Worm (Caenorhabditis elegans) whole organism, L2 larva: ENCODE data around the gene cdh-12.

Source experiments
- C34F6.9 ChIP-seq: fragments of 150-350 bp; optimal IDR thresholded peaks from 2 replicates; lab custom pipeline; 2014; ENCODE audit warnings: missing biosample characterization, missing genetic modification characterization
- F13H6.1 ChIP-seq: sonication (generic microtip); optimal IDR thresholded peaks from 2 replicates; lab custom pipeline; 2016; ENCODE audit warnings: missing genetic modification characterization, missing compliant biosample characterization
- R02D3.7 ChIP-seq: fragments of 150-350 bp; optimal IDR thresholded peaks from 2 replicates; lab custom pipeline; 2014; ENCODE audit warnings: missing biosample characterization, missing genetic modification characterization
- Y55F3AM.14 ChIP-seq: fragments of 200-800 bp; sonication (Bioruptor generic); optimal IDR thresholded peaks from 2 replicates; lab custom pipeline; 2018; ENCODE audit warnings: mild to moderate bottlenecking, missing genetic modification characterization, missing compliant biosample characterization
- ZK546.5 ChIP-seq: sonication (generic microtip); optimal IDR thresholded peaks from 2 replicates; lab custom pipeline; 2017; ENCODE audit warnings: missing biosample characterization, missing genetic modification characterization
- alr-1 ChIP-seq: fragments of 150-350 bp; optimal IDR thresholded peaks from 2 replicates; lab custom pipeline; 2014; ENCODE audit warnings: missing biosample characterization, missing genetic modification characterization
- aly-2 ChIP-seq: fragments of 150-350 bp; optimal IDR thresholded peaks from 2 replicates; lab custom pipeline; 2014; ENCODE audit warnings: missing biosample characterization, missing genetic modification characterization
- ama-1 ChIP-seq: fragments of 150-350 bp; optimal IDR thresholded peaks from 2 replicates; lab custom pipeline; 2018; ENCODE audit warnings: inconsistent platforms
- blmp-1 ChIP-seq: sonication (generic microtip); optimal IDR thresholded peaks from 2 replicates; lab custom pipeline; 2017; ENCODE audit warnings: missing genetic modification characterization, mild to moderate bottlenecking, missing compliant biosample characterization, antibody characterized with exemption, moderate library complexity; ENCODE audit not compliant: insufficient read depth
- ceh-16 ChIP-seq: fragments of 150-350 bp; optimal IDR thresholded peaks from 2 replicates; lab custom pipeline; 2014; ENCODE audit warnings: missing biosample characterization, missing genetic modification characterization
- ceh-82 ChIP-seq: fragments of 150-350 bp; optimal IDR thresholded peaks from 2 replicates; lab custom pipeline; 2014; ENCODE audit warnings: missing biosample characterization, missing genetic modification characterization
- crh-2 ChIP-seq: sonication (generic microtip); optimal IDR thresholded peaks from 2 replicates; lab custom pipeline; 2017; ENCODE audit warnings: missing biosample characterization, missing genetic modification characterization
- egl-27 ChIP-seq: sonication (generic microtip); optimal IDR thresholded peaks from 3 replicates; lab custom pipeline; 2017; ENCODE audit warnings: missing biosample characterization, missing genetic modification reagents, missing genetic modification characterization
- elt-1 ChIP-seq: fragments of 150-350 bp; optimal IDR thresholded peaks from 2 replicates; lab custom pipeline; 2014; ENCODE audit warnings: missing biosample characterization, missing genetic modification characterization
- elt-3 ChIP-seq: sonication (generic microtip); optimal IDR thresholded peaks from 2 replicates; lab custom pipeline; 2017; ENCODE audit warnings: missing biosample characterization, missing genetic modification characterization
- fos-1 ChIP-seq: fragments of 150-350 bp; optimal IDR thresholded peaks from 2 replicates; lab custom pipeline; 2014; ENCODE audit warnings: missing biosample characterization, missing genetic modification characterization
- gmeb-1 ChIP-seq: fragments of 150-350 bp; optimal IDR thresholded peaks from 2 replicates; lab custom pipeline; 2014; ENCODE audit warnings: missing biosample characterization, missing genetic modification characterization
- lin-11 ChIP-seq: fragments of 150-350 bp; sonication (generic microtip); optimal IDR thresholded peaks from 2 replicates; lab custom pipeline; 2014; ENCODE audit warnings: missing biosample characterization, missing genetic modification characterization, inconsistent platforms, mixed read lengths
- lin-39 ChIP-seq: fragments of 150-350 bp; optimal IDR thresholded peaks from 2 replicates; lab custom pipeline; 2014; ENCODE audit warnings: missing biosample characterization, missing genetic modification reagents, missing genetic modification characterization
- lsy-2 ChIP-seq, 2 experiments: fragments of 150-350 bp in 1 of 2; sonication (generic microtip) in 1 of 2; optimal IDR thresholded peaks; 2 replicates each; lab custom pipeline; 2014 to 2017; ENCODE audit warnings: missing biosample characterization in 2 of 2, missing genetic modification characterization in 2 of 2
- mab-5 ChIP-seq: fragments of 150-350 bp; optimal IDR thresholded peaks from 2 replicates; lab custom pipeline; 2014; ENCODE audit warnings: missing biosample characterization, missing genetic modification characterization
- mbf-1 ChIP-seq: sonication (generic microtip); optimal IDR thresholded peaks from 2 replicates; lab custom pipeline; 2017; ENCODE audit warnings: missing biosample characterization, missing genetic modification characterization
- mdl-1 ChIP-seq, 2 experiments: fragments of 150-350 bp in 1 of 2; sonication (generic microtip) in 1 of 2; optimal IDR thresholded peaks; 2 replicates each; lab custom pipeline; 2017; ENCODE audit warnings: missing biosample characterization in 2 of 2, missing genetic modification characterization in 2 of 2
- nhr-10 ChIP-seq: sonication (generic microtip); optimal IDR thresholded peaks from 2 replicates; lab custom pipeline; 2017; ENCODE audit warnings: missing biosample characterization, missing genetic modification characterization
- nhr-11 ChIP-seq: fragments of 150-350 bp; optimal IDR thresholded peaks from 2 replicates; lab custom pipeline; 2014; ENCODE audit warnings: missing biosample characterization, missing genetic modification characterization
- nhr-21 ChIP-seq: fragments of 150-350 bp; optimal IDR thresholded peaks from 2 replicates; lab custom pipeline; 2014; ENCODE audit warnings: missing biosample characterization, missing genetic modification characterization
- nhr-23 ChIP-seq: fragments of 150-350 bp; optimal IDR thresholded peaks from 2 replicates; lab custom pipeline; 2014; ENCODE audit warnings: missing biosample characterization, missing genetic modification reagents, missing genetic modification characterization
- nhr-237 ChIP-seq: fragments of 150-350 bp; optimal IDR thresholded peaks from 2 replicates; lab custom pipeline; 2014; ENCODE audit warnings: missing biosample characterization, missing genetic modification characterization
- nhr-25 ChIP-seq: fragments of 150-350 bp; sonication (generic microtip); optimal IDR thresholded peaks from 3 replicates; lab custom pipeline; 2014; ENCODE audit warnings: missing biosample characterization, missing genetic modification characterization
- nhr-6 ChIP-seq: fragments of 150-350 bp; optimal IDR thresholded peaks from 2 replicates; lab custom pipeline; 2014; ENCODE audit warnings: missing biosample characterization, missing genetic modification characterization
- nhr-77 ChIP-seq: fragments of 150-350 bp; optimal IDR thresholded peaks from 2 replicates; lab custom pipeline; 2014; ENCODE audit warnings: missing biosample characterization, missing genetic modification characterization
- peb-1 ChIP-seq: fragments of 150-350 bp; optimal IDR thresholded peaks from 2 replicates; lab custom pipeline; 2014; ENCODE audit warnings: missing biosample characterization, missing genetic modification characterization
- sem-4 ChIP-seq: fragments of 150-350 bp; optimal IDR thresholded peaks from 2 replicates; lab custom pipeline; 2014; ENCODE audit warnings: missing biosample characterization, missing genetic modification reagents, missing genetic modification characterization
- skn-1 ChIP-seq: sonication (generic microtip); optimal IDR thresholded peaks from 2 replicates; lab custom pipeline; 2017; ENCODE audit warnings: missing biosample characterization, missing genetic modification characterization
- sma-3 ChIP-seq: sonication (generic microtip); optimal IDR thresholded peaks from 2 replicates; lab custom pipeline; 2016; ENCODE audit warnings: missing genetic modification reagents, missing genetic modification characterization, missing compliant biosample characterization
- sma-9 ChIP-seq, 2 experiments: fragments of 150-350 bp in 1 of 2; sonication (generic microtip) in 1 of 2; optimal IDR thresholded peaks; 2 replicates each; lab custom pipeline; 2014 to 2016; ENCODE audit warnings: missing genetic modification characterization in 2 of 2, mild to moderate bottlenecking in 1 of 2, missing biosample characterization in 1 of 2, missing compliant biosample characterization in 1 of 2, missing genetic modification reagents in 1 of 2, moderate library complexity in 1 of 2
- snpc-4 ChIP-seq: fragments of 150-350 bp; optimal IDR thresholded peaks from 2 replicates; lab custom pipeline; 2014; ENCODE audit warnings: missing biosample characterization, missing genetic modification characterization
- unc-55 ChIP-seq: fragments of 150-350 bp; sonication (generic microtip); optimal IDR thresholded peaks from 3 replicates; lab custom pipeline; 2014; ENCODE audit warnings: missing biosample characterization, missing genetic modification reagents, missing genetic modification characterization
- unc-62 ChIP-seq: fragments of 150-350 bp; optimal IDR thresholded peaks from 2 replicates; lab custom pipeline; 2014; ENCODE audit warnings: missing biosample characterization, missing genetic modification reagents, missing genetic modification characterization
- zag-1 ChIP-seq: fragments of 150-350 bp; optimal IDR thresholded peaks from 2 replicates; lab custom pipeline; 2014; ENCODE audit warnings: missing biosample characterization, missing genetic modification characterization
- ztf-11 ChIP-seq: sonication (generic microtip); optimal IDR thresholded peaks from 2 replicates; lab custom pipeline; 2017; ENCODE audit warnings: missing biosample characterization, missing genetic modification characterization
- ztf-4 ChIP-seq: fragments of 150-350 bp; optimal IDR thresholded peaks from 2 replicates; lab custom pipeline; 2014; ENCODE audit warnings: missing biosample characterization, missing genetic modification characterization

Gene cdh-12

DNA sequence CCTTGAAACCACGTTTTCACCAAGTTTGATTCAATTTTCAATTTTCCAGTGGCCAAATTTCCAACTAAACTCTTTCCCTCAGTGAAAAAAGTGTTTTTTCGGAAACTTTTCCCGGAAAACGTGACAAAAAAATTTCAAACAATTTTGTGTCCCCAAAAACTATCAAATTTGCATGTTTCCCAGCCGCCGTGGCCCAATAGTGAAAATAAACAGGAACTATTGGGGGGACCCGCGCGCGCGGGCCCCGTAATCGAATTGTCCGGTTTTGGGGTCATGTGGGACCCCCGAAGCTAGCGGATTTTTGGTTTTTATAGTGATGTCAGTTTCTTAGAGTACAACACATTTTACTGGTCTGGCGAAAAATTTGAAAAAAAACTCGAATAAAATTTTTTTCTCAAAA lies 20.3 kb upstream of the cdh-12 start:
- TF ChIP-seq Y55F3AM.14 (GFP tag; lab: Kevin White, UChicago) (no peak), F13H6.1 (tag; lab: Kevin White, UChicago) (peak; percentile 31)
- TF ChIP-seq, all 48 proteins: peak for 1

ce11 chrIII:1135925-1136324 lies 15.9 kb upstream of the cdh-12 start, which contains the start of gene lgc-46:
Gene lgc-46, minus strand, starts transcription at chrIII:1136025.
- TF ChIP-seq fos-1 (tag; lab: Kevin White, UChicago) (no peak), F13H6.1 (tag; lab: Kevin White, UChicago) (no peak), unc-62 (GFP tag; lab: Kevin White, UChicago) (no peak), nhr-237 (tag; lab: Kevin White, UChicago) (no peak), mdl-1 (tag; optimal IDR thresholded peaks at IDR 0.05; lab: Kevin White, UChicago) (no peak), crh-2 (tag; lab: Kevin White, UChicago) (no peak), skn-1 (tag; lab: Kevin White, UChicago) (no peak), nhr-21 (tag; lab: Kevin White, UChicago) (no peak), lsy-2 (tag; optimal IDR thresholded peaks at IDR 0.05; lab: Kevin White, UChicago) (no peak)

ce11 chrIII:1136827-1137378 lies 14.9 kb upstream of the cdh-12 start:
- TF ChIP-seq skn-1 (tag; lab: Kevin White, UChicago): no peak
- no peak for TF ChIP-seq nhr-77 (tag; lab: Kevin White, UChicago)
- TF ChIP-seq zag-1 (tag; lab: Kevin White, UChicago): no peak
- no peak for TF ChIP-seq nhr-10 (tag; lab: Kevin White, UChicago)
- TF ChIP-seq sma-9 (GFP tag; optimal IDR thresholded peaks at IDR 0.05; lab: Kevin White, UChicago): no peak
- no peak for TF ChIP-seq sma-9 (tag; optimal IDR thresholded peaks at IDR 0.05; lab: Kevin White, UChicago)
- TF ChIP-seq lsy-2 (tag; optimal IDR thresholded peaks at IDR 0.05; lab: Kevin White, UChicago): peak in 1 of 2 experiments; percentile 12
- TF ChIP-seq nhr-21 (tag; lab: Kevin White, UChicago): no peak
- no peak for TF ChIP-seq peb-1 (tag; lab: Kevin White, UChicago)
- TF ChIP-seq nhr-6 (tag; lab: Kevin White, UChicago): no peak
- no peak for TF ChIP-seq sma-3 (GFP tag; lab: Kevin White, UChicago)
- TF ChIP-seq mdl-1 (tag; optimal IDR thresholded peaks at IDR 0.05; lab: Kevin White, UChicago): no peak
- TF ChIP-seq ceh-16 (tag; lab: Kevin White, UChicago): no peak
- no peak for TF ChIP-seq alr-1 (tag; lab: Kevin White, UChicago)
- TF ChIP-seq ztf-4 (tag; lab: Kevin White, UChicago): no peak
- peak; percentile 2 for TF ChIP-seq sem-4 (tag; lab: Kevin White, UChicago)
- peak; percentile 53 for TF ChIP-seq unc-55 (GFP tag; lab: Kevin White, UChicago)
- no peak for TF ChIP-seq lin-39
- no peak for TF ChIP-seq blmp-1 (tag; lab: Kevin White, UChicago)
- TF ChIP-seq C34F6.9 (tag; lab: Kevin White, UChicago): peak; percentile 29
- no peak for TF ChIP-seq Y55F3AM.14 (GFP tag; lab: Kevin White, UChicago)

DNA sequence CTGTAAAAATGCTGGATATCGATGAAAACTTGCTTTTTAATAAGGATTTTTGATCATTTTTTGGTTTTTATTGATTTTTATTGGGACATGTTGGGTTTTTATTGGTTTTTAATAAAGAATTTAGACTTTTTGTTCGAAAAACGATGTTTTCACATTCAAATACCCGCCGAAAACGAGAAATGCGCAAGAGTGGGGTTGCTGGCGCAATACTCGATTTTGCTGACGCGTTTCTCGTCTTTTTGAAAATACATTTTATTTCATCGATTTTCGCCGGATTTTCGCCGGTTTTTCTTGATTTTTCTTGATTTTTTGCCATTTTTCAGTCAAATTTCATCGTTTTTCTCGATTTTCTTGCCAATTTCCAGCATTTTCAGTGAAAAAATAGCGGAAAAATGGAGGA lies 9.0 kb upstream of the cdh-12 start, which contains the start of gene smr-1:
Gene smr-1 (plus strand): TSS at position 375 of the 400 bp plus-strand sequence.
- peak; percentile 54 for TF ChIP-seq nhr-6 (tag; lab: Kevin White, UChicago)
- TF ChIP-seq nhr-11: no peak
- TF ChIP-seq ztf-11 (tag; lab: Kevin White, UChicago): no peak
- peak; percentile 87 for TF ChIP-seq sma-9 (GFP tag; optimal IDR thresholded peaks at IDR 0.05; lab: Kevin White, UChicago)
- no peak for TF ChIP-seq sma-9 (tag; optimal IDR thresholded peaks at IDR 0.05; lab: Kevin White, UChicago)
- no peak for TF ChIP-seq aly-2 (tag; lab: Kevin White, UChicago)
- peak; percentile 78 for TF ChIP-seq egl-27
- peak; percentile 86 for TF ChIP-seq mab-5 (tag; lab: Kevin White, UChicago)
- no peak for TF ChIP-seq ceh-16 (tag; lab: Kevin White, UChicago)
- peak; percentile 87 for TF ChIP-seq crh-2 (tag; lab: Kevin White, UChicago)
- TF ChIP-seq alr-1 (tag; lab: Kevin White, UChicago): no peak
- no peak for TF ChIP-seq nhr-23 (tag; lab: Kevin White, UChicago)
- TF ChIP-seq C34F6.9 (tag; lab: Kevin White, UChicago): peak; percentile 88
- TF ChIP-seq skn-1 (tag; lab: Kevin White, UChicago): no peak
- peak; percentile 25 for TF ChIP-seq nhr-237 (tag; lab: Kevin White, UChicago)
- peak; percentile 49 for TF ChIP-seq snpc-4 (tag; lab: Kevin White, UChicago)
- TF ChIP-seq fos-1 (tag; lab: Kevin White, UChicago): peak; percentile 58
- TF ChIP-seq Y55F3AM.14 (GFP tag; lab: Kevin White, UChicago): no peak
- TF ChIP-seq ama-1 (lab: Kevin White, UChicago): peak; percentile 72
- TF ChIP-seq ZK546.5 (tag; lab: Kevin White, UChicago): peak; percentile 13
- TF ChIP-seq R02D3.7 (tag; lab: Kevin White, UChicago): peak; percentile 53
- no peak for TF ChIP-seq ceh-82 (tag; lab: Kevin White, UChicago)
- peak; percentile 84 for TF ChIP-seq nhr-25
- no peak for TF ChIP-seq peb-1 (tag; lab: Kevin White, UChicago)
- TF ChIP-seq sma-3 (GFP tag; lab: Kevin White, UChicago): peak; percentile 78
- no peak for TF ChIP-seq mbf-1 (tag; lab: Kevin White, UChicago)
- TF ChIP-seq nhr-10 (tag; lab: Kevin White, UChicago): no peak
- no peak for TF ChIP-seq elt-3 (tag; lab: Kevin White, UChicago)
- TF ChIP-seq elt-1 (tag; lab: Kevin White, UChicago): no peak
- TF ChIP-seq unc-55 (GFP tag; lab: Kevin White, UChicago): peak; percentile 87
- TF ChIP-seq lin-39: no peak
- peak; percentile 58 for TF ChIP-seq nhr-21 (tag; lab: Kevin White, UChicago)
- peak; percentile 45 for TF ChIP-seq lin-11
- TF ChIP-seq gmeb-1 (tag; lab: Kevin White, UChicago): peak; percentile 98
- TF ChIP-seq ztf-4 (tag; lab: Kevin White, UChicago): peak; percentile 80
- TF ChIP-seq zag-1 (tag; lab: Kevin White, UChicago): peak; percentile 28
- TF ChIP-seq F13H6.1 (tag; lab: Kevin White, UChicago): peak; percentile 80
